Worm (Caenorhabditis elegans): ENCODE results near the gene htz-1.

DNA sequence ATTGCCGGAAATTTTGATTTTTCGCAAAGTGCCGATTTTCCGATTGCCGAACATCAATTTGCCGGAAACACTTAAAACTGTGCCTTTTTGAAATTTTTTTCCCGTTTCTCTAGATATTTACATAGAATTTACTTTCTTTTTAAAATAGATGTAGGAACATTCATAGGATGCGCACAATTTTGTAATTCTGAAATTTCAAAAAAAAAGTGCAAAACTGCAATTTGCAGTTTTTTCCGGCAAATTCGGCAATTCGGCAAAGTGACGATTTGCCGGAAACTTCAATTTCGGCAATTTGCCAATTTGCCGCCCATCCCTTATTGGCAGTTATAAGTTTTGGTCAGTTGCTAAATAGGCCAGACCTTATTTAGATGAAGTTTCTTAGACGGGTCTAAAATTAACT lies 10.6 kb downstream of the htz-1 start:
- no peak for TF ChIP-seq unc-62 (GFP tag; optimal IDR thresholded peaks at IDR 0.05)
- TF ChIP-seq elt-1 (tag; optimal IDR thresholded peaks at IDR 0.05; ENCODE audit: borderline replicate concordance, insufficient read depth), result no peak
- TF ChIP-seq sptf-1 (tag; optimal IDR thresholded peaks at IDR 0.05), result no peak
- TF ChIP-seq ces-1 (GFP tag; optimal IDR thresholded peaks at IDR 0.05), result no peak
- TF ChIP-seq flh-1 (GFP tag; optimal IDR thresholded peaks at IDR 0.05), result no peak
- no peak for TF ChIP-seq nhr-12 (tag; optimal IDR thresholded peaks at IDR 0.05)
- no peak for TF ChIP-seq unc-39 (tag; optimal IDR thresholded peaks at IDR 0.05)
- no peak for TF ChIP-seq hlh-1 (tag; optimal IDR thresholded peaks at IDR 0.05)
- TF ChIP-seq lin-32 (GFP tag; optimal IDR thresholded peaks at IDR 0.05), result no peak
- no peak for TF ChIP-seq ztf-11 (tag; optimal IDR thresholded peaks at IDR 0.05)

All from whole organism, mixed stage, embryonic.